Worm (Caenorhabditis elegans) whole organism, L1 larva: ENCODE measurements around the gene F35D2.3.
A peak's percentile ranks its signal among the peaks of the same experiment; 100 is the strongest.

Experiments used
- C04F5.9 ChIP-seq: sonication (generic microtip); optimal IDR thresholded peaks from 2 replicates; lab custom pipeline; 2016; ENCODE audit warnings: missing genetic modification characterization, missing compliant biosample characterization
- C16A3.4 ChIP-seq: fragments of 150-350 bp; optimal IDR thresholded peaks from 2 replicates; lab custom pipeline; 2014; ENCODE audit warnings: missing biosample characterization, missing genetic modification characterization
- F16B12.6 ChIP-seq: fragments of 150-350 bp; optimal IDR thresholded peaks from 2 replicates; lab custom pipeline; 2014; ENCODE audit warnings: missing biosample characterization, missing genetic modification characterization
- Y116A8C.19 ChIP-seq: sonication (generic microtip); optimal IDR thresholded peaks from 2 replicates; lab custom pipeline; 2016; ENCODE audit warnings: missing compliant biosample characterization, missing genetic modification characterization, borderline replicate concordance
- aha-1 ChIP-seq: fragments of 150-350 bp; optimal IDR thresholded peaks from 2 replicates; lab custom pipeline; 2014; ENCODE audit warnings: missing biosample characterization, missing genetic modification characterization
- alr-1 ChIP-seq: fragments of 200-800 bp; sonication (Bioruptor generic); optimal IDR thresholded peaks from 2 replicates; lab custom pipeline; 2018; ENCODE audit warnings: borderline replicate concordance, mild to moderate bottlenecking, missing genetic modification characterization, missing compliant biosample characterization
- aly-2 ChIP-seq: fragments of 150-350 bp; optimal IDR thresholded peaks from 2 replicates; lab custom pipeline; 2014; ENCODE audit warnings: missing biosample characterization, missing genetic modification characterization
- ama-1 ChIP-seq: fragments of 150-350 bp; optimal IDR thresholded peaks from 2 replicates; lab custom pipeline; 2014
- blmp-1 ChIP-seq: fragments of 150-350 bp; optimal IDR thresholded peaks from 2 replicates; lab custom pipeline; 2014; ENCODE audit warnings: missing biosample characterization, missing genetic modification characterization
- ceh-63 ChIP-seq: fragments of 200-800 bp; sonication (Bioruptor generic); optimal IDR thresholded peaks from 2 replicates; lab custom pipeline; 2018; ENCODE audit warnings: mild to moderate bottlenecking, missing genetic modification characterization, missing compliant biosample characterization
- ceh-8 ChIP-seq: fragments of 200-800 bp; sonication (Bioruptor generic); optimal IDR thresholded peaks from 2 replicates; lab custom pipeline; 2018; ENCODE audit warnings: mild to moderate bottlenecking, missing genetic modification characterization, moderate library complexity, missing compliant biosample characterization
- ceh-82 ChIP-seq, 3 experiments: fragments of 150-350 bp in 1 of 3; sonication (generic microtip) in 2 of 3; optimal IDR thresholded peaks; 2 replicates each; lab custom pipeline; 2014 to 2017; ENCODE audit warnings: missing biosample characterization in 3 of 3, missing genetic modification characterization in 3 of 3
- dsc-1 ChIP-seq: sonication (generic microtip); optimal IDR thresholded peaks from 2 replicates; lab custom pipeline; 2016; ENCODE audit warnings: mild to moderate bottlenecking, missing genetic modification characterization, missing compliant biosample characterization
- elt-2 ChIP-seq: sonication (generic microtip); optimal IDR thresholded peaks from 2 replicates; lab custom pipeline; 2016; ENCODE audit warnings: missing genetic modification characterization, mild to moderate bottlenecking, inconsistent platforms, missing compliant biosample characterization, missing genetic modification reagents
- ets-5 ChIP-seq: fragments of 200-800 bp; sonication (Bioruptor generic); IDR thresholded peaks from 2 replicates; pipeline ENCODE4 v1.3.6; 2022; ENCODE audit warnings: missing genetic modification characterization, missing compliant biosample characterization
- fkh-4 ChIP-seq: sonication (generic microtip); optimal IDR thresholded peaks from 2 replicates; lab custom pipeline; 2016; ENCODE audit warnings: missing compliant biosample characterization, missing genetic modification characterization, borderline replicate concordance
- hlh-4 ChIP-seq: sonication (generic microtip); optimal IDR thresholded peaks from 2 replicates; lab custom pipeline; 2016; ENCODE audit warnings: mild to moderate bottlenecking, missing genetic modification characterization, missing compliant biosample characterization
- hpl-2 ChIP-seq: fragments of 150-350 bp; optimal IDR thresholded peaks from 2 replicates; lab custom pipeline; 2014; ENCODE audit warnings: missing biosample characterization, missing genetic modification reagents, missing genetic modification characterization
- irx-1 ChIP-seq: sonication (generic microtip); optimal IDR thresholded peaks from 2 replicates; lab custom pipeline; 2016; ENCODE audit warnings: missing genetic modification characterization, missing compliant biosample characterization
- isw-1 ChIP-seq: fragments of 200-800 bp; sonication (Bioruptor generic); IDR thresholded peaks from 2 replicates; pipeline ENCODE4 v1.3.6; 2022; ENCODE audit warnings: missing genetic modification characterization, missing compliant biosample characterization
- lin-14 ChIP-seq: fragments of 200-800 bp; sonication (Bioruptor generic); optimal IDR thresholded peaks from 2 replicates; lab custom pipeline; 2018; ENCODE audit warnings: mild to moderate bottlenecking, missing genetic modification characterization, moderate library complexity, missing compliant biosample characterization
- lin-15B ChIP-seq: fragments of 150-350 bp; sonication (generic microtip); optimal IDR thresholded peaks from 3 replicates; lab custom pipeline; 2014; ENCODE audit warnings: missing biosample characterization, missing genetic modification characterization
- lsy-2 ChIP-seq, 2 experiments: fragments of 150-350 bp; optimal IDR thresholded peaks; 2 replicates each; lab custom pipeline; 2014; ENCODE audit warnings: missing biosample characterization in 2 of 2, missing genetic modification characterization in 2 of 2
- mab-9 ChIP-seq: fragments of 200-800 bp; sonication (Bioruptor generic); IDR thresholded peaks from 2 replicates; pipeline ENCODE4 v1.3.6; 2022; ENCODE audit warnings: missing genetic modification reagents, missing genetic modification characterization, missing compliant biosample characterization
- mep-1 ChIP-seq: fragments of 150-350 bp; optimal IDR thresholded peaks from 2 replicates; lab custom pipeline; 2014; ENCODE audit warnings: missing biosample characterization, missing genetic modification characterization
- nhr-12 ChIP-seq: sonication (generic microtip); optimal IDR thresholded peaks from 2 replicates; lab custom pipeline; 2017; ENCODE audit warnings: missing biosample characterization, missing genetic modification characterization
- nhr-20 ChIP-seq: sonication (generic microtip); optimal IDR thresholded peaks from 2 replicates; lab custom pipeline; 2016; ENCODE audit warnings: mild to moderate bottlenecking, missing genetic modification characterization, missing compliant biosample characterization
- nhr-237 ChIP-seq: fragments of 150-350 bp; optimal IDR thresholded peaks from 2 replicates; lab custom pipeline; 2014; ENCODE audit warnings: missing biosample characterization, missing genetic modification characterization
- nhr-47 ChIP-seq: sonication (generic microtip); optimal IDR thresholded peaks from 2 replicates; lab custom pipeline; 2016; ENCODE audit warnings: mild to moderate bottlenecking, missing genetic modification characterization, moderate library complexity, missing compliant biosample characterization
- nhr-71 ChIP-seq: sonication (generic microtip); optimal IDR thresholded peaks from 2 replicates; lab custom pipeline; 2016; ENCODE audit warnings: mild to moderate bottlenecking, missing genetic modification characterization, moderate library complexity, missing compliant biosample characterization
- nhr-77 ChIP-seq: fragments of 150-350 bp; optimal IDR thresholded peaks from 2 replicates; lab custom pipeline; 2014; ENCODE audit warnings: missing biosample characterization, missing genetic modification characterization
- rnt-1 ChIP-seq: sonication (generic microtip); optimal IDR thresholded peaks from 2 replicates; lab custom pipeline; 2016; ENCODE audit warnings: mild to moderate bottlenecking, missing genetic modification characterization, moderate library complexity, missing compliant biosample characterization
- snpc-4 ChIP-seq: fragments of 150-350 bp; optimal IDR thresholded peaks from 2 replicates; lab custom pipeline; 2014; ENCODE audit warnings: missing biosample characterization, missing genetic modification characterization
- snu-23 ChIP-seq: sonication (generic microtip); optimal IDR thresholded peaks from 2 replicates; lab custom pipeline; 2016; ENCODE audit warnings: missing genetic modification characterization, missing compliant biosample characterization
- sox-4 ChIP-seq: sonication (generic microtip); optimal IDR thresholded peaks from 2 replicates; lab custom pipeline; 2016; ENCODE audit warnings: missing genetic modification characterization, missing compliant biosample characterization
- tbx-2 ChIP-seq: sonication (generic microtip); optimal IDR thresholded peaks from 2 replicates; lab custom pipeline; 2016; ENCODE audit warnings: missing genetic modification characterization, missing compliant biosample characterization
- tlp-1 ChIP-seq: fragments of 150-350 bp; optimal IDR thresholded peaks from 2 replicates; lab custom pipeline; 2014; ENCODE audit warnings: missing biosample characterization, missing genetic modification characterization
- unc-98 ChIP-seq: fragments of 200-800 bp; sonication (Bioruptor generic); IDR thresholded peaks from 2 replicates; pipeline ENCODE4 v1.3.6; 2022; ENCODE audit warnings: missing genetic modification characterization, missing compliant biosample characterization
- vab-15 ChIP-seq: sonication (generic microtip); optimal IDR thresholded peaks from 2 replicates; lab custom pipeline; 2017; ENCODE audit warnings: missing genotype, mild to moderate bottlenecking, missing genetic modification characterization, missing compliant biosample characterization
- zag-1 ChIP-seq: fragments of 150-350 bp; optimal IDR thresholded peaks from 2 replicates; lab custom pipeline; 2014; ENCODE audit warnings: missing biosample characterization, missing genetic modification characterization
- zip-4 ChIP-seq: fragments of 200-800 bp; sonication (Bioruptor generic); optimal IDR thresholded peaks from 2 replicates; lab custom pipeline; 2018; ENCODE audit warnings: mild to moderate bottlenecking, missing genetic modification characterization, moderate library complexity, missing compliant biosample characterization
- ztf-11 ChIP-seq, 2 experiments: sonication (generic microtip); optimal IDR thresholded peaks; 2 replicates each; lab custom pipeline; 2016 to 2017; ENCODE audit warnings: missing genetic modification characterization in 2 of 2, missing biosample characterization in 1 of 2, missing compliant biosample characterization in 1 of 2
- ztf-4 ChIP-seq: fragments of 150-350 bp; optimal IDR thresholded peaks from 2 replicates; lab custom pipeline; 2014; ENCODE audit warnings: missing biosample characterization, missing genetic modification characterization

The F35D2.3 gene

ce11 chrII:7537603-7538230, 32.7 kb upstream of the F35D2.3 start, which contains the start of gene nfi-1 (continued):
- TF ChIP-seq ceh-82 (tag; optimal IDR thresholded peaks at IDR 0.05; lab: Kevin White, UChicago) (no peak), fkh-4 (tag; lab: Kevin White, UChicago) (no peak), nhr-47 (tag; lab: Kevin White, UChicago) (peak; percentile 38), dsc-1 (tag; lab: Kevin White, UChicago) (no peak), hpl-2 (no peak), snpc-4 (peak; percentile 8), rnt-1 (peak; percentile 72), ceh-8 (GFP tag; lab: Kevin White, UChicago) (no peak), nhr-20 (peak; percentile 58), F16B12.6 (tag; lab: Kevin White, UChicago) (no peak), aly-2 (tag; lab: Kevin White, UChicago) (no peak), ama-1 (lab: Kevin White, UChicago) (no peak), nhr-237 (tag; lab: Kevin White, UChicago) (no peak), ztf-4 (tag; lab: Kevin White, UChicago) (no peak), lsy-2 (tag; optimal IDR thresholded peaks at IDR 0.05; lab: Kevin White, UChicago) (peak; percentile 75 to 97), lin-14 (GFP tag; lab: Kevin White, UChicago) (peak; percentile 60), snu-23 (GFP tag; lab: Kevin White, UChicago) (peak; percentile 60), C04F5.9 (tag; lab: Kevin White, UChicago) (no peak), ztf-11 (tag; optimal IDR thresholded peaks at IDR 0.05; lab: Kevin White, UChicago) (peak in 1 of 2 experiments; percentile 28), nhr-12 (tag; lab: Kevin White, UChicago) (no peak), vab-15 (tag; lab: Kevin White, UChicago) (peak; percentile 18), ceh-63 (GFP tag; lab: Kevin White, UChicago) (no peak), Y116A8C.19 (tag; lab: Kevin White, UChicago) (no peak), nhr-71 (tag; lab: Kevin White, UChicago) (peak; percentile 62), mab-9 (GFP tag; lab: Robert Waterston, UW) (no peak), isw-1 (GFP tag; lab: Robert Waterston, UW) (no peak), irx-1 (no peak), unc-98 (no peak), aha-1 (no peak), lin-15B (tag; lab: Kevin White, UChicago) (peak; percentile 67), mep-1 (tag; lab: Kevin White, UChicago) (peak; percentile 56), tbx-2 (tag; lab: Kevin White, UChicago) (peak; percentile 53), zip-4 (no peak), C16A3.4 (peak; percentile 72), ets-5 (no peak), sox-4 (tag; lab: Kevin White, UChicago) (no peak), hlh-4 (tag; lab: Kevin White, UChicago) (no peak), nhr-77 (no peak), tlp-1 (no peak), elt-2 (no peak), zag-1 (tag; lab: Kevin White, UChicago) (no peak)

- TF ChIP-seq alr-1 (tag; lab: Kevin White, UChicago) (no peak), blmp-1 (tag; lab: Kevin White, UChicago) (peak; percentile 58)
- TF ChIP-seq, all 84 proteins: peak for 1
Measured at ce11 chrII:7542952-7543351, 27.5 kb upstream of the F35D2.3 start.
